Fruit fly (Drosophila melanogaster) whole organism, prepupa: Measurements from ENCODE around the gene Calx.

ENCODE experiments used
- CG8119 ChIP-seq: fragments of 200-800 bp; sonication (Bioruptor generic); IDR thresholded peaks from 3 replicates; pipeline ENCODE4 v1.3.6; 2022; ENCODE audit warnings: missing biosample characterization, missing genetic modification characterization
- Eip78C ChIP-seq: fragments of 200-800 bp; sonication (Bioruptor generic); peaks from one replicate; lab custom pipeline; 2016; ENCODE audit warnings: missing biosample characterization, missing genetic modification characterization
- dsx ChIP-seq: fragments of 200-800 bp; optimal IDR thresholded peaks from 3 replicates; lab custom pipeline; 2019; ENCODE audit warnings: missing biosample characterization, mild to moderate bottlenecking, missing genetic modification characterization, moderate library complexity; ENCODE audit not compliant: poor library complexity, severe bottlenecking
- topi ChIP-seq: fragments of 200-800 bp; sonication (Bioruptor generic); optimal IDR thresholded peaks from 3 replicates; lab custom pipeline; 2016; ENCODE audit warnings: missing biosample characterization, missing genetic modification characterization

DNA sequence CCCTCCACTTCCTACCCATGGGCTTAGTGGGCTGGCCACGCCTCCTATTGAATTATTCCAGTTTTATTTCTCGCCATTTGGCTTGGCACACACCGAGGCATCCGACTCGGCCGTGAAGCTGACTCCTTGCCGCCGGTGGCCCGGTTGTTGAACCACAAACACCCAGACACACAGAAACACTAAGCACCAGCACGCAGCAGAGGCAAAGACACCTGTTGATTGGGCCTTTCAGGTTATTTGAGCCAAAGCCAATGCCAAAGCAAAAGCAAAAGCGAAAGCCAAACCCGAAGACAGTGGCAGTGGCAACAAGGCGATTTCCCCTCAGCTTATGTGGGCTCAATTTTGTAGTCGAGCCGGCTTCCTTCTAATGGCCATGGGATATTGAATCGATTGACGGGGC lies 31.2 kb upstream of the Calx start:
- no peak for TF ChIP-seq Eip78C (GFP tag; lab: Kevin White, UChicago)
- TF ChIP-seq topi = no peak
- TF ChIP-seq dsx (GFP tag; lab: Kevin White, UChicago) = no peak
- no peak for TF ChIP-seq CG8119 (GFP tag; lab: Robert Waterston, UW)
